Worm (Caenorhabditis elegans) whole organism, L1 larva: Measurements from ENCODE around the gene fbxb-55.

Experiments
- C04F5.9 ChIP-seq: sonication (generic microtip); optimal IDR thresholded peaks from 2 replicates; lab custom pipeline; 2016; ENCODE audit warnings: missing genetic modification characterization, missing compliant biosample characterization
- C16A3.4 ChIP-seq: fragments of 150-350 bp; optimal IDR thresholded peaks from 2 replicates; lab custom pipeline; 2014; ENCODE audit warnings: missing biosample characterization, missing genetic modification characterization
- C34B4.2 ChIP-seq: sonication (generic microtip); optimal IDR thresholded peaks from 2 replicates; lab custom pipeline; 2017; ENCODE audit warnings: mild to moderate bottlenecking, missing genetic modification characterization, missing compliant biosample characterization
- aly-2 ChIP-seq: fragments of 150-350 bp; optimal IDR thresholded peaks from 2 replicates; lab custom pipeline; 2014; ENCODE audit warnings: missing biosample characterization, missing genetic modification characterization
- blmp-1 ChIP-seq: fragments of 150-350 bp; optimal IDR thresholded peaks from 2 replicates; lab custom pipeline; 2014; ENCODE audit warnings: missing biosample characterization, missing genetic modification characterization
- ceh-82 ChIP-seq, 3 experiments: fragments of 150-350 bp in 1 of 3; sonication (generic microtip) in 2 of 3; optimal IDR thresholded peaks; 2 replicates each; lab custom pipeline; 2014 to 2017; ENCODE audit warnings: missing biosample characterization in 3 of 3, missing genetic modification characterization in 3 of 3
- ceh-90 ChIP-seq: sonication (generic microtip); optimal IDR thresholded peaks from 2 replicates; lab custom pipeline; 2016; ENCODE audit warnings: missing genetic modification characterization, missing compliant biosample characterization
- dsc-1 ChIP-seq: sonication (generic microtip); optimal IDR thresholded peaks from 2 replicates; lab custom pipeline; 2016; ENCODE audit warnings: mild to moderate bottlenecking, missing genetic modification characterization, missing compliant biosample characterization
- efl-1 ChIP-seq, 4 experiments: fragments of 150-350 bp; optimal IDR thresholded peaks in 3 of 4; peaks in 1 of 4; 1 replicate in 1 of 4; 2 replicates in 3 of 4; lab custom pipeline; 2014; ENCODE audit warnings: missing biosample characterization in 2 of 4, missing genetic modification characterization in 2 of 4, missing genetic modification reagents in 2 of 4
- egl-13 ChIP-seq: sonication (generic microtip); optimal IDR thresholded peaks from 2 replicates; lab custom pipeline; 2016; ENCODE audit warnings: missing genotype, missing genetic modification reagents, missing genetic modification characterization, missing compliant biosample characterization
- fkh-10 ChIP-seq: sonication (generic microtip); optimal IDR thresholded peaks from 2 replicates; lab custom pipeline; 2017; ENCODE audit warnings: missing biosample characterization, missing genetic modification reagents, missing genetic modification characterization
- fkh-4 ChIP-seq: sonication (generic microtip); optimal IDR thresholded peaks from 2 replicates; lab custom pipeline; 2016; ENCODE audit warnings: missing compliant biosample characterization, missing genetic modification characterization, borderline replicate concordance
- grh-1 ChIP-seq: fragments of 200-800 bp; sonication (Bioruptor generic); IDR thresholded peaks from 2 replicates; pipeline ENCODE4 v1.3.6; 2022; ENCODE audit warnings: missing genetic modification reagents, missing genetic modification characterization, missing compliant biosample characterization
- irx-1 ChIP-seq: sonication (generic microtip); optimal IDR thresholded peaks from 2 replicates; lab custom pipeline; 2016; ENCODE audit warnings: missing genetic modification characterization, missing compliant biosample characterization
- isw-1 ChIP-seq: fragments of 200-800 bp; sonication (Bioruptor generic); IDR thresholded peaks from 2 replicates; pipeline ENCODE4 v1.3.6; 2022; ENCODE audit warnings: missing genetic modification characterization, missing compliant biosample characterization
- lin-14 ChIP-seq: fragments of 200-800 bp; sonication (Bioruptor generic); optimal IDR thresholded peaks from 2 replicates; lab custom pipeline; 2018; ENCODE audit warnings: mild to moderate bottlenecking, missing genetic modification characterization, moderate library complexity, missing compliant biosample characterization
- mdl-1 ChIP-seq, 2 experiments: fragments of 150-350 bp; optimal IDR thresholded peaks; 2 replicates each; lab custom pipeline; 2014 to 2017; ENCODE audit warnings: missing biosample characterization in 2 of 2, missing genetic modification characterization in 2 of 2, inconsistent platforms in 1 of 2
- mef-2 ChIP-seq: fragments of 150-350 bp; optimal IDR thresholded peaks from 2 replicates; lab custom pipeline; 2014; ENCODE audit warnings: missing biosample characterization, missing genetic modification characterization
- mep-1 ChIP-seq: fragments of 150-350 bp; optimal IDR thresholded peaks from 2 replicates; lab custom pipeline; 2014; ENCODE audit warnings: missing biosample characterization, missing genetic modification characterization
- nhr-11 ChIP-seq: fragments of 150-350 bp; optimal IDR thresholded peaks from 2 replicates; lab custom pipeline; 2014; ENCODE audit warnings: missing biosample characterization, missing genetic modification characterization
- nhr-12 ChIP-seq: sonication (generic microtip); optimal IDR thresholded peaks from 2 replicates; lab custom pipeline; 2017; ENCODE audit warnings: missing biosample characterization, missing genetic modification characterization
- nhr-237 ChIP-seq: fragments of 150-350 bp; optimal IDR thresholded peaks from 2 replicates; lab custom pipeline; 2014; ENCODE audit warnings: missing biosample characterization, missing genetic modification characterization
- nhr-71 ChIP-seq: sonication (generic microtip); optimal IDR thresholded peaks from 2 replicates; lab custom pipeline; 2016; ENCODE audit warnings: mild to moderate bottlenecking, missing genetic modification characterization, moderate library complexity, missing compliant biosample characterization
- nhr-76 ChIP-seq: sonication (generic microtip); optimal IDR thresholded peaks from 2 replicates; lab custom pipeline; 2017; ENCODE audit warnings: missing biosample characterization, missing genetic modification characterization
- pag-3 ChIP-seq: sonication (generic microtip); optimal IDR thresholded peaks from 2 replicates; lab custom pipeline; 2017; ENCODE audit warnings: missing genetic modification characterization, mild to moderate bottlenecking, missing compliant biosample characterization, antibody characterized with exemption, borderline replicate concordance; ENCODE audit not compliant: insufficient read depth
- pqm-1 ChIP-seq: sonication (generic microtip); optimal IDR thresholded peaks from 3 replicates; lab custom pipeline; 2017; ENCODE audit warnings: missing biosample characterization, missing genetic modification characterization
- rnt-1 ChIP-seq: sonication (generic microtip); optimal IDR thresholded peaks from 2 replicates; lab custom pipeline; 2016; ENCODE audit warnings: mild to moderate bottlenecking, missing genetic modification characterization, moderate library complexity, missing compliant biosample characterization
- skn-1 ChIP-seq: fragments of 150-350 bp; optimal IDR thresholded peaks from 2 replicates; lab custom pipeline; 2014; ENCODE audit warnings: missing biosample characterization, missing genetic modification characterization
- snpc-4 ChIP-seq: fragments of 150-350 bp; optimal IDR thresholded peaks from 2 replicates; lab custom pipeline; 2014; ENCODE audit warnings: missing biosample characterization, missing genetic modification characterization
- snu-23 ChIP-seq: sonication (generic microtip); optimal IDR thresholded peaks from 2 replicates; lab custom pipeline; 2016; ENCODE audit warnings: missing genetic modification characterization, missing compliant biosample characterization
- sox-4 ChIP-seq: sonication (generic microtip); optimal IDR thresholded peaks from 2 replicates; lab custom pipeline; 2016; ENCODE audit warnings: missing genetic modification characterization, missing compliant biosample characterization
- tlp-1 ChIP-seq: fragments of 150-350 bp; optimal IDR thresholded peaks from 2 replicates; lab custom pipeline; 2014; ENCODE audit warnings: missing biosample characterization, missing genetic modification characterization
- unc-86 ChIP-seq: sonication (generic microtip); optimal IDR thresholded peaks from 2 replicates; lab custom pipeline; 2016; ENCODE audit warnings: missing genetic modification characterization, missing compliant biosample characterization
- unc-98 ChIP-seq: fragments of 200-800 bp; sonication (Bioruptor generic); IDR thresholded peaks from 2 replicates; pipeline ENCODE4 v1.3.6; 2022; ENCODE audit warnings: missing genetic modification characterization, missing compliant biosample characterization
- ztf-11 ChIP-seq, 2 experiments: sonication (generic microtip); optimal IDR thresholded peaks; 2 replicates each; lab custom pipeline; 2016 to 2017; ENCODE audit warnings: missing genetic modification characterization in 2 of 2, missing biosample characterization in 1 of 2, missing compliant biosample characterization in 1 of 2

The fbxb-55 gene

DNA sequence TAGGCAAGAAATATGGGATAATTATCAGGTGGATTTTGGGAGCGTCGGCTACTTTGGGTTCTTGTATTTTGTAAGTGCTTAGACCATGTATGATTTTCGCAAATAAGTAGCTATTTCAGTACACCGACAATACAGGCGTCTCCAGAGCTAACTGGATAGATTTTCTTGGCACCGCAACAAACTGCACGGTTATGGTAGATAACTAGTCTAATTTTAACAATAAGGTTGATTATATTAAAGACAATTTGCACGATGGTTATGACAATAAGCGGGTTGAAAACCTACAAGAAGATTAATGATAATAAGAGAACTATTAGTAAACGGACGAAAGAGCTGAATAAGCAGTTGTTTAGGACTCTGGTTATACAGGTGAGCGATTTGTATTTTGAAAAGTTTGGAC, 1.2 kb upstream of the fbxb-55 start:
- no peak for TF ChIP-seq C04F5.9 (tag; lab: Kevin White, UChicago)
- TF ChIP-seq sox-4 = no peak
- TF ChIP-seq nhr-237 = no peak
- no peak for TF ChIP-seq mep-1 (tag; lab: Kevin White, UChicago)
- no peak for TF ChIP-seq ceh-82 (tag; optimal IDR thresholded peaks at IDR 0.05; lab: Kevin White, UChicago)
- no peak for TF ChIP-seq lin-14 (GFP tag; lab: Kevin White, UChicago)
- no peak for TF ChIP-seq irx-1
- TF ChIP-seq nhr-11 (tag; lab: Kevin White, UChicago) = no peak
- TF ChIP-seq pqm-1 (tag; lab: Kevin White, UChicago) = no peak
- no peak for TF ChIP-seq fkh-10 (GFP tag; lab: Kevin White, UChicago)
- no peak for TF ChIP-seq unc-98 (GFP tag; lab: Robert Waterston, UW)

DNA sequence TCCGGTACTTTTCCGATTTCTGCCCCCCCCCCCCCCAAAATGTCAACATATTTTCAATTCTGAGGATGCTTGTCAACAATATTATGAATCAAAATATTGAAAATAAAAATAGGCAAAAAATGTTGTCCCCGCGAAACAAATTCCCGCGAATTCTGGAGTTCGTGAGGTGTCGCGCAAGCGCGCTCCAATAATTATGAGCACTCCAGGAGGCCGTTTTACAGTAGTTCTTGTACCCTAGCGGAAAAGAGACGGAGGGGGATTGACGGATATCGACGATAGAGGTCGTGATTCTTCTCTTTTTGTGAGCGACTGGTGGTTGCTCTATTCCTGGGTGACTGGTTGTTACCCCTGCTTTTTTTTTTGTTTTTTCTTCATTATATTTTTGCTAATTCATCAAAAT, 2.2 kb downstream of the fbxb-55 start:
- TF ChIP-seq pag-3 (tag; lab: Kevin White, UChicago) = no peak
- no peak for TF ChIP-seq isw-1 (GFP tag; lab: Robert Waterston, UW)
- TF ChIP-seq blmp-1 (tag; lab: Kevin White, UChicago) = no peak
- TF ChIP-seq rnt-1 (tag; lab: Kevin White, UChicago) = no peak
- no peak for TF ChIP-seq nhr-12
- no peak for TF ChIP-seq unc-86 (tag; lab: Kevin White, UChicago)
- TF ChIP-seq aly-2 (tag; lab: Kevin White, UChicago) = no peak
- TF ChIP-seq C34B4.2 (tag; lab: Kevin White, UChicago) = no peak
- TF ChIP-seq fkh-10 (GFP tag; lab: Kevin White, UChicago) = no peak
- TF ChIP-seq ztf-11 (tag; optimal IDR thresholded peaks at IDR 0.05; lab: Kevin White, UChicago) = no peak
- TF ChIP-seq skn-1 (tag; lab: Kevin White, UChicago) = no peak
- TF ChIP-seq pqm-1 (tag; lab: Kevin White, UChicago) = no peak
- TF ChIP-seq egl-13 (tag; lab: Kevin White, UChicago) = no peak
- no peak for TF ChIP-seq nhr-71 (tag; lab: Kevin White, UChicago)
- TF ChIP-seq tlp-1 (tag; lab: Kevin White, UChicago) = no peak
- TF ChIP-seq mdl-1 (tag; optimal IDR thresholded peaks at IDR 0.05; lab: Kevin White, UChicago) = no peak
- TF ChIP-seq irx-1 = no peak
- no peak for TF ChIP-seq nhr-237
- no peak for TF ChIP-seq mef-2 (tag; lab: Kevin White, UChicago)
- no peak for TF ChIP-seq snu-23

DNA sequence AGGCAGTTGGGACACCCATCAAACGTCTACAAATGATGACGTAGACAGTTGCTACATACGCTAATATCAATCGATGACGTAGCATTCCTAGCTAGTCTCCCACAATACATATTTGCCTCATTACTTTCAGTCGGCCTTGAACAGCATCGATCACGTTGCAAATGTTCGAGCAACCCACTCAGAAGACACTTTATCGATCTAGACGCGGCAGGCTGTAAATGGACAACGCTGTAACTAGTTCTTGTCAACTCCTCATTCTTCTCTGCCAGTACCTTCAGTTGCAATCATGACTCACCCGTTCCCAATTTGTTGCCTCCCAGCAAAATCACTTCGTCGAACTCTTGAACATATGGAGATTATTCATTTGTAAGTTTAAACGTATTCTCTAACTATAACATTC, 3.4 kb downstream of the fbxb-55 start, which contains the start of gene pqn-75:
Gene pqn-75 (plus strand): TSS at position 301 of the 400 bp plus-strand sequence.
- TF ChIP-seq nhr-76 (tag; lab: Kevin White, UChicago) (no peak), snpc-4 (tag; lab: Kevin White, UChicago) (no peak), nhr-12 (no peak), isw-1 (GFP tag; lab: Robert Waterston, UW) (no peak), ceh-82 (tag; optimal IDR thresholded peaks at IDR 0.05; lab: Kevin White, UChicago) (no peak), ceh-90 (tag; lab: Kevin White, UChicago) (no peak), aly-2 (tag; lab: Kevin White, UChicago) (no peak)

DNA sequence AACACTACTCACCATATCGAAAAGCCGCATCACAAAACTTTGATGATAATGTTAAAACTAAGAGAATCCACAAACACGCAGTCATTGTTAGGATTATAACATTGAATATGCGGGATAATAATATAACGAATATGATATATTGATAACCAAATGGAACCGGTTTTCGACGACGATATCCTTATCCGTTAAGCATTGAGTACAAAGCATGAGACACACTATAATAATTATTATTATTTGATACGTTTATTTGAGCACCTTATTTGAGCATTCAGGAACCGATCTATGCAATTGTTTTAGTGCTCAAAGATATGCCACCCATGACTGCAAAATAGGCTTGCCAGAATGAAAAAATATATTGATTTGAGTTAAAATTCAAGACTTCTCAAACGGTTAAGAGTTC, 6.0 kb downstream of the fbxb-55 start, which contains the start of gene W03D2.9:
Gene W03D2.9 (minus strand): TSS at position 101 of the 400 bp plus-strand sequence.
- TF ChIP-seq aly-2 (tag; lab: Kevin White, UChicago) (no peak), ceh-82 (tag; optimal IDR thresholded peaks at IDR 0.05; lab: Kevin White, UChicago) (no peak), C34B4.2 (tag; lab: Kevin White, UChicago) (no peak), fkh-4 (no peak), dsc-1 (no peak), C16A3.4 (tag; lab: Kevin White, UChicago) (no peak), grh-1 (no peak), egl-13 (tag; lab: Kevin White, UChicago) (no peak), irx-1 (no peak), efl-1 (optimal IDR thresholded peaks at IDR 0.05; lab: Kevin White, UChicago) (no peak), efl-1 (GFP tag; optimal IDR thresholded peaks at IDR 0.05 in 1 of 2; lab: Kevin White, UChicago) (no peak), nhr-12 (no peak)
- TF ChIP-seq, all 84 proteins: peak for 0
